Worm (Caenorhabditis elegans) whole organism, L2 larva: ENCODE results near the gene ugt-8.

Experiments used
- F13H6.1 ChIP-seq: sonication (generic microtip); optimal IDR thresholded peaks from 2 replicates; lab custom pipeline; 2016; ENCODE audit warnings: missing genetic modification characterization, missing compliant biosample characterization
- Y55F3AM.14 ChIP-seq: fragments of 200-800 bp; sonication (Bioruptor generic); optimal IDR thresholded peaks from 2 replicates; lab custom pipeline; 2018; ENCODE audit warnings: mild to moderate bottlenecking, missing genetic modification characterization, missing compliant biosample characterization
- ZK546.5 ChIP-seq: sonication (generic microtip); optimal IDR thresholded peaks from 2 replicates; lab custom pipeline; 2017; ENCODE audit warnings: missing biosample characterization, missing genetic modification characterization
- alr-1 ChIP-seq: fragments of 150-350 bp; optimal IDR thresholded peaks from 2 replicates; lab custom pipeline; 2014; ENCODE audit warnings: missing biosample characterization, missing genetic modification characterization
- ceh-16 ChIP-seq: fragments of 150-350 bp; optimal IDR thresholded peaks from 2 replicates; lab custom pipeline; 2014; ENCODE audit warnings: missing biosample characterization, missing genetic modification characterization
- ceh-82 ChIP-seq: fragments of 150-350 bp; optimal IDR thresholded peaks from 2 replicates; lab custom pipeline; 2014; ENCODE audit warnings: missing biosample characterization, missing genetic modification characterization
- crh-2 ChIP-seq: sonication (generic microtip); optimal IDR thresholded peaks from 2 replicates; lab custom pipeline; 2017; ENCODE audit warnings: missing biosample characterization, missing genetic modification characterization
- dmd-4 ChIP-seq: sonication (generic microtip); optimal IDR thresholded peaks from 2 replicates; lab custom pipeline; 2017; ENCODE audit warnings: missing biosample characterization, missing genetic modification characterization
- elt-1 ChIP-seq: fragments of 150-350 bp; optimal IDR thresholded peaks from 2 replicates; lab custom pipeline; 2014; ENCODE audit warnings: missing biosample characterization, missing genetic modification characterization
- elt-3 ChIP-seq: sonication (generic microtip); optimal IDR thresholded peaks from 2 replicates; lab custom pipeline; 2017; ENCODE audit warnings: missing biosample characterization, missing genetic modification characterization
- fos-1 ChIP-seq: fragments of 150-350 bp; optimal IDR thresholded peaks from 2 replicates; lab custom pipeline; 2014; ENCODE audit warnings: missing biosample characterization, missing genetic modification characterization
- gmeb-1 ChIP-seq: fragments of 150-350 bp; optimal IDR thresholded peaks from 2 replicates; lab custom pipeline; 2014; ENCODE audit warnings: missing biosample characterization, missing genetic modification characterization
- lin-11 ChIP-seq: fragments of 150-350 bp; sonication (generic microtip); optimal IDR thresholded peaks from 2 replicates; lab custom pipeline; 2014; ENCODE audit warnings: missing biosample characterization, missing genetic modification characterization, inconsistent platforms, mixed read lengths
- lin-13 ChIP-seq: fragments of 150-350 bp; optimal IDR thresholded peaks from 2 replicates; lab custom pipeline; 2014; ENCODE audit warnings: missing biosample characterization, missing genetic modification reagents, missing genetic modification characterization
- lin-39 ChIP-seq: fragments of 150-350 bp; optimal IDR thresholded peaks from 2 replicates; lab custom pipeline; 2014; ENCODE audit warnings: missing biosample characterization, missing genetic modification reagents, missing genetic modification characterization
- lsy-2 ChIP-seq, 2 experiments: fragments of 150-350 bp in 1 of 2; sonication (generic microtip) in 1 of 2; optimal IDR thresholded peaks; 2 replicates each; lab custom pipeline; 2014 to 2017; ENCODE audit warnings: missing biosample characterization in 2 of 2, missing genetic modification characterization in 2 of 2
- mab-5 ChIP-seq: fragments of 150-350 bp; optimal IDR thresholded peaks from 2 replicates; lab custom pipeline; 2014; ENCODE audit warnings: missing biosample characterization, missing genetic modification characterization
- mdl-1 ChIP-seq, 2 experiments: fragments of 150-350 bp in 1 of 2; sonication (generic microtip) in 1 of 2; optimal IDR thresholded peaks; 2 replicates each; lab custom pipeline; 2017; ENCODE audit warnings: missing biosample characterization in 2 of 2, missing genetic modification characterization in 2 of 2
- nhr-11 ChIP-seq: fragments of 150-350 bp; optimal IDR thresholded peaks from 2 replicates; lab custom pipeline; 2014; ENCODE audit warnings: missing biosample characterization, missing genetic modification characterization
- nhr-12 ChIP-seq: fragments of 150-350 bp; optimal IDR thresholded peaks from 2 replicates; lab custom pipeline; 2014; ENCODE audit warnings: missing biosample characterization, missing genetic modification characterization
- nhr-129 ChIP-seq: fragments of 150-350 bp; optimal IDR thresholded peaks from 2 replicates; lab custom pipeline; 2014; ENCODE audit warnings: missing biosample characterization, missing genetic modification characterization
- nhr-237 ChIP-seq: fragments of 150-350 bp; optimal IDR thresholded peaks from 2 replicates; lab custom pipeline; 2014; ENCODE audit warnings: missing biosample characterization, missing genetic modification characterization
- nhr-25 ChIP-seq: fragments of 150-350 bp; sonication (generic microtip); optimal IDR thresholded peaks from 3 replicates; lab custom pipeline; 2014; ENCODE audit warnings: missing biosample characterization, missing genetic modification characterization
- nhr-6 ChIP-seq: fragments of 150-350 bp; optimal IDR thresholded peaks from 2 replicates; lab custom pipeline; 2014; ENCODE audit warnings: missing biosample characterization, missing genetic modification characterization
- peb-1 ChIP-seq: fragments of 150-350 bp; optimal IDR thresholded peaks from 2 replicates; lab custom pipeline; 2014; ENCODE audit warnings: missing biosample characterization, missing genetic modification characterization
- skn-1 ChIP-seq: sonication (generic microtip); optimal IDR thresholded peaks from 2 replicates; lab custom pipeline; 2017; ENCODE audit warnings: missing biosample characterization, missing genetic modification characterization
- sma-3 ChIP-seq: sonication (generic microtip); optimal IDR thresholded peaks from 2 replicates; lab custom pipeline; 2016; ENCODE audit warnings: missing genetic modification reagents, missing genetic modification characterization, missing compliant biosample characterization
- sma-9 ChIP-seq, 2 experiments: fragments of 150-350 bp in 1 of 2; sonication (generic microtip) in 1 of 2; optimal IDR thresholded peaks; 2 replicates each; lab custom pipeline; 2014 to 2016; ENCODE audit warnings: missing genetic modification characterization in 2 of 2, mild to moderate bottlenecking in 1 of 2, missing biosample characterization in 1 of 2, missing compliant biosample characterization in 1 of 2, missing genetic modification reagents in 1 of 2, moderate library complexity in 1 of 2
- snpc-4 ChIP-seq: fragments of 150-350 bp; optimal IDR thresholded peaks from 2 replicates; lab custom pipeline; 2014; ENCODE audit warnings: missing biosample characterization, missing genetic modification characterization
- unc-39 ChIP-seq: fragments of 150-350 bp; optimal IDR thresholded peaks from 2 replicates; lab custom pipeline; 2014; ENCODE audit warnings: missing biosample characterization, missing genetic modification characterization
- unc-55 ChIP-seq: fragments of 150-350 bp; sonication (generic microtip); optimal IDR thresholded peaks from 3 replicates; lab custom pipeline; 2014; ENCODE audit warnings: missing biosample characterization, missing genetic modification reagents, missing genetic modification characterization
- unc-62 ChIP-seq: fragments of 150-350 bp; optimal IDR thresholded peaks from 2 replicates; lab custom pipeline; 2014; ENCODE audit warnings: missing biosample characterization, missing genetic modification reagents, missing genetic modification characterization
- zag-1 ChIP-seq: fragments of 150-350 bp; optimal IDR thresholded peaks from 2 replicates; lab custom pipeline; 2014; ENCODE audit warnings: missing biosample characterization, missing genetic modification characterization
- ztf-4 ChIP-seq: fragments of 150-350 bp; optimal IDR thresholded peaks from 2 replicates; lab custom pipeline; 2014; ENCODE audit warnings: missing biosample characterization, missing genetic modification characterization

ugt-8 gene

DNA sequence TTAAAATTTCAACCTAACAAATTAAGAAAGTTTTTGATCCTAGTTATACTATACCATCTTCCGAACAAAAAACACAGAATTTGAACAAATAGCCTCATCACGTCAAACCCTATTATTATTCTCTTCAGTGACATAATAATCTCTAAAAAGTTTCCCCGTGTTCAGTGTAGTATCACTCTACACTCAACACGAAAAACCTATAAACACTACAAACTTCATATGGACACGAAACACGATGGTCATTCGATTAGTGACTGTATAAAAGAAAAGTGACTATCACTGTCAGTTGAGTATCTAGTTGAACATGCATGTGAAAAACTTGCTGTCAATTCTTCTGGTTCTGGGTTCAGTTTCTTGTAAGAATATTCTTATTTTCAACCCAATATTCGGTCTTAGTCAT lies at the start of gene ugt-8:
Gene ugt-8 (plus strand): TSS at position 235 of the 400 bp plus-strand sequence.
- TF ChIP-seq sma-3 (GFP tag; lab: Kevin White, UChicago), result no peak
- TF ChIP-seq dmd-4, result no peak
- peak; percentile 3 for TF ChIP-seq nhr-25 (tag; lab: Kevin White, UChicago)
- TF ChIP-seq ceh-82 (tag; lab: Kevin White, UChicago), result no peak
- TF ChIP-seq, all 48 proteins: peak for 1

DNA sequence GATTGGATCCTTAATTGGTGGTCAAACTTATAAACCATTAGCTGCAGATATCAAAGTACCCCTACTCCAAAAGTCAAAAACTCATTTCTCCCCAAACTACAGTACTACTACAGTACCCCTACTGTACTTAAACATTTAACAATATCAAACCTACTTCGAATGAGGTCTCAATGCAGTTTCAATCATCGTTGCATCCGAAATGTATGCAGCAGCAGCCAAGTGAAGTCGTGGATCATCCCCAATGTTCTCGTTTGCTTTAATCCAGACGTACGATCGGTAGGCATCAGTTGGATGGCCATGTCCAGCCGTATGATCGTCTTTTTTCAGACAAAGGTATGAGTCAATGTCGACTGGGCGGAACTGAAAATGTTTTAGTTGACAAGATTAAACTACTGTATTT lies 46.2 kb upstream of the ugt-8 start:
- no peak for TF ChIP-seq unc-62 (GFP tag; lab: Kevin White, UChicago)
- no peak for TF ChIP-seq mab-5 (tag; lab: Kevin White, UChicago)
- TF ChIP-seq Y55F3AM.14 (GFP tag; lab: Kevin White, UChicago), result no peak
- TF ChIP-seq crh-2 (tag; lab: Kevin White, UChicago), result no peak
- no peak for TF ChIP-seq nhr-129 (tag; lab: Kevin White, UChicago)
- no peak for TF ChIP-seq elt-1 (tag; lab: Kevin White, UChicago)
- TF ChIP-seq mdl-1 (tag; optimal IDR thresholded peaks at IDR 0.05; lab: Kevin White, UChicago), result no peak
- TF ChIP-seq nhr-237 (tag; lab: Kevin White, UChicago), result no peak
- no peak for TF ChIP-seq gmeb-1
- no peak for TF ChIP-seq snpc-4 (tag; lab: Kevin White, UChicago)
- no peak for TF ChIP-seq lin-11 (tag; lab: Kevin White, UChicago)
- no peak for TF ChIP-seq elt-3
- TF ChIP-seq, all 48 proteins: peak for 0

DNA sequence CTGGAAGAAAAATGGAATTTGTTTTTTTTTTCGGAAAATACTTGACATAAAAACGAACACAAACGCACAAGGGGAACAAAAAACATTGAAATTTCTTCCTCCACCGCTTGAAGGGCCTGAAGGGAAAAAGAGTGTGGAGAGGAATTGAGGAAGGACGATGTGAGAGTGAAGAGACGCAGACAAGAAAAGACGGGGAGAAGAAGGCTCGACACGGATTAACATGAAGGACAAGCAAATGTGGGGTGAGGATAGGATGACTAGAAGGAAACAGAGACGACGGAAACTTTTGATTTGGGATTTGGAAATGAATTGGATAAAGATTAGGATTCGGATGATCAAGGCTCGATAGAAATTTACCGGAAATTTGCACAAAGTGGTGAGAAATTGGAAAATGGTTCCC lies 43.2 kb upstream of the ugt-8 start:
- TF ChIP-seq ZK546.5 (no peak), alr-1 (no peak), unc-55 (peak; percentile 42), F13H6.1 (tag; lab: Kevin White, UChicago) (no peak), nhr-237 (tag; lab: Kevin White, UChicago) (no peak), unc-39 (tag; lab: Kevin White, UChicago) (no peak), nhr-129 (tag; lab: Kevin White, UChicago) (peak; percentile 51), lsy-2 (tag; optimal IDR thresholded peaks at IDR 0.05; lab: Kevin White, UChicago) (peak in 1 of 2 experiments; percentile 45), sma-3 (GFP tag; lab: Kevin White, UChicago) (no peak), nhr-11 (tag; lab: Kevin White, UChicago) (no peak)
- TF ChIP-seq, all 48 proteins: peak for 3

DNA sequence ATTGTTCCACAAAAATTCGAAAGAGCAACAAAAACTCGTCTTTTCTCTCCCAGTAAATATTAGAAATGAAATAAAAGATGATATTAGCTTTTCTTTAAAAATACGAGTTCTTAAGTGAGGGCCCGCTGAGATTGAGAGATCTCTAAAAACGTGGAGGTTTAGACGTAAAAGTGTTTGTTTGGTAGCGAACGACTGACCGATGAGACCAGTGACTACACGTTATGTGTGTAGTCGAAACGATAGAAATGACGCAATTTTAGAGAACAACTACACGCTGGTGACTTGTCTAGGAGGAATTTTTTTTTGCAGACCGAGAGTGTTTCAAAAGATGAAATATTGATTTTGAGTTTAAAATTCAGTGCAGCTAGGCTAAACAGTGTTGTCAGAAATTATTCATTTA lies 41.0 kb upstream of the ugt-8 start, which contains the start of gene C37H5.13:
Gene C37H5.13 (minus strand): TSS at position 229 of the 400 bp plus-strand sequence.
- TF ChIP-seq nhr-129 (tag; lab: Kevin White, UChicago) (peak; percentile 97), sma-9 (GFP tag; optimal IDR thresholded peaks at IDR 0.05; lab: Kevin White, UChicago) (peak; percentile 67), sma-9 (tag; optimal IDR thresholded peaks at IDR 0.05; lab: Kevin White, UChicago) (no peak), lin-39 (tag; lab: Kevin White, UChicago) (no peak), lin-11 (tag; lab: Kevin White, UChicago) (no peak), lsy-2 (tag; optimal IDR thresholded peaks at IDR 0.05; lab: Kevin White, UChicago) (peak in 1 of 2 experiments; percentile 49), fos-1 (tag; lab: Kevin White, UChicago) (peak; percentile 40), F13H6.1 (tag; lab: Kevin White, UChicago) (peak; percentile 65), crh-2 (tag; lab: Kevin White, UChicago) (peak; percentile 49), nhr-25 (tag; lab: Kevin White, UChicago) (peak; percentile 22)

DNA sequence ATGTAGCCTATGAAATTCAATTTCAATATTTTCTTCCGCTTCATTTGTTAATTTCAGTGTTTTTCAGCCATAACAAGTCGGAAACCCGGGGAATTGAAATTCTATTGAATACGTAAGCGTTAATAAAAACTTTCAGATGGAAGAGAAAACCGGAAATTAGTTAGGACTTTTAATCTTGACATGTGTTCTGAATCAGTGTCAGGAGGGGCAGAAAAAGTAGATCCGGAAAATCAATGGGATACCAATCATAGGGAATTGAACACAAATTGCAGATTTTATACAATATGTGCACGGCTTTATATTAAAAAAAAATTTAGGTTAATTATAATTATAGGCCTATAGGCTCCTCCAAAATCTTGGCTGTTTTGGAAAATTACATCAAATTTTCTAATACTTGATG lies 39.4 kb upstream of the ugt-8 start:
- TF ChIP-seq ztf-4 (tag; lab: Kevin White, UChicago) (no peak), sma-9 (GFP tag; optimal IDR thresholded peaks at IDR 0.05; lab: Kevin White, UChicago) (no peak), sma-9 (tag; optimal IDR thresholded peaks at IDR 0.05; lab: Kevin White, UChicago) (no peak)

DNA sequence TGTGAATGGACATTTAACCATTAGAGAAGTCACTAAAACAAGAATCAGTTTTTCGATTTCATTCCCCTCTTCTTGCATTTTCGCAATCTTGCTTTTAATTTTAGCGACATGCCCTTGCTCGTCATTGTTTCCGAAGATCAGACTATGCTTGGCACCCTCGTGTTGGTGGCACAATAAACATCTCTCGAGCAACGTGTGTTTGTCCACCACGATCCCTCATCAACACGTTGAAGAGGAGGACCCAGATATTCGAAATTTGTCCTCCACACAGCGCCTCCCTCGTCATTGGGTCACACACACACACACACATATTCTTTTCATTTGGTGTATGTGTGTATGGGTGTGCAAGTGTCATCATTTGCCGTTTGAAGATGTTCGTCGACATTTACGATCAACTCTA lies 38.4 kb upstream of the ugt-8 start, which contains the start of gene srd-32:
Gene srd-32 (plus strand): TSS at position 301 of the 400 bp plus-strand sequence.
- TF ChIP-seq nhr-237 (tag; lab: Kevin White, UChicago), result no peak
- no peak for TF ChIP-seq alr-1
- TF ChIP-seq sma-9 (GFP tag; optimal IDR thresholded peaks at IDR 0.05; lab: Kevin White, UChicago), result no peak
- TF ChIP-seq sma-9 (tag; optimal IDR thresholded peaks at IDR 0.05; lab: Kevin White, UChicago), result no peak
- TF ChIP-seq nhr-6 (tag; lab: Kevin White, UChicago), result no peak
- TF ChIP-seq zag-1 (tag; lab: Kevin White, UChicago), result no peak
- TF ChIP-seq peb-1 (tag; lab: Kevin White, UChicago), result no peak
- TF ChIP-seq dmd-4, result no peak
- TF ChIP-seq skn-1, result no peak
- no peak for TF ChIP-seq lin-13 (GFP tag; lab: Kevin White, UChicago)
- no peak for TF ChIP-seq ceh-16
- TF ChIP-seq nhr-25 (tag; lab: Kevin White, UChicago), result no peak
- TF ChIP-seq unc-62 (GFP tag; lab: Kevin White, UChicago), result no peak
- no peak for TF ChIP-seq nhr-12 (tag; lab: Kevin White, UChicago)
- no peak for TF ChIP-seq sma-3 (GFP tag; lab: Kevin White, UChicago)
- TF ChIP-seq snpc-4 (tag; lab: Kevin White, UChicago), result no peak
- no peak for TF ChIP-seq gmeb-1
